Fruit fly (Drosophila melanogaster) whole organism, embryonic: Measurements from ENCODE around the gene CG4452.

ENCODE experiments used
- C15 ChIP-seq: fragments of 200-800 bp; sonication (Bioruptor generic); IDR thresholded peaks from 3 replicates; pipeline ENCODE4 v1.3.6; 2022; ENCODE audit warnings: missing biosample characterization, missing genetic modification characterization
- CG10565 ChIP-seq: fragments of 200-800 bp; sonication (Bioruptor generic); optimal IDR thresholded peaks from 3 replicates; lab custom pipeline; 2016; ENCODE audit warnings: missing biosample characterization, mild to moderate bottlenecking, missing genetic modification characterization
- CG11093 ChIP-seq: fragments of 200-800 bp; sonication (Bioruptor generic); IDR thresholded peaks from 3 replicates; pipeline ENCODE4 v1.3.6; 2022; ENCODE audit warnings: missing biosample characterization, missing genetic modification characterization
- CG11723 ChIP-seq: fragments of 200-800 bp; sonication (Bioruptor generic); optimal IDR thresholded peaks from 2 replicates; lab custom pipeline; 2017; ENCODE audit warnings: missing biosample characterization, mild to moderate bottlenecking, missing genetic modification characterization
- CG1233 ChIP-seq: fragments of 200-800 bp; sonication (Bioruptor generic); optimal IDR thresholded peaks from 4 replicates; lab custom pipeline; 2018; ENCODE audit warnings: missing biosample characterization, mild to moderate bottlenecking, missing genetic modification characterization
- CG15011 ChIP-seq: fragments of 200-800 bp; sonication (Bioruptor generic); optimal IDR thresholded peaks from 3 replicates; lab custom pipeline; 2018; ENCODE audit warnings: missing biosample characterization, mild to moderate bottlenecking, missing genetic modification characterization
- CG15601 ChIP-seq: fragments of 200-800 bp; sonication (Bioruptor generic); optimal IDR thresholded peaks from 3 replicates; lab custom pipeline; 2019; ENCODE audit warnings: missing biosample characterization, mild to moderate bottlenecking, missing genetic modification characterization, moderate library complexity
- CG17359 ChIP-seq: fragments of 200-800 bp; sonication (Bioruptor generic); optimal IDR thresholded peaks from 3 replicates; lab custom pipeline; 2018; ENCODE audit warnings: missing biosample characterization, mild to moderate bottlenecking, missing genetic modification characterization, moderate library complexity
- CG2678 ChIP-seq: fragments of 200-800 bp; sonication (Bioruptor generic); optimal IDR thresholded peaks from 3 replicates; lab custom pipeline; 2019; ENCODE audit warnings: missing biosample characterization, mild to moderate bottlenecking, missing genetic modification characterization, moderate library complexity
- CG2712 ChIP-seq: fragments of 200-800 bp; optimal IDR thresholded peaks from 3 replicates; lab custom pipeline; 2019; ENCODE audit warnings: missing biosample characterization, mild to moderate bottlenecking, missing genetic modification characterization, moderate library complexity
- CG30431 ChIP-seq: fragments of 200-800 bp; sonication (Bioruptor generic); optimal IDR thresholded peaks from 2 replicates; lab custom pipeline; 2017; ENCODE audit warnings: missing biosample characterization, missing genetic modification characterization
- CG3163 ChIP-seq: fragments of 200-800 bp; sonication (Bioruptor generic); optimal IDR thresholded peaks from 3 replicates; lab custom pipeline; 2016; ENCODE audit warnings: missing biosample characterization, missing genetic modification characterization
- CG3407 ChIP-seq: fragments of 200-800 bp; sonication (Bioruptor generic); optimal IDR thresholded peaks from 2 replicates; lab custom pipeline; 2018; ENCODE audit warnings: missing biosample characterization, mild to moderate bottlenecking, missing genetic modification characterization
- CG4707 ChIP-seq: fragments of 200-800 bp; sonication (Bioruptor generic); optimal IDR thresholded peaks from 2 replicates; lab custom pipeline; 2018; ENCODE audit warnings: missing biosample characterization, mild to moderate bottlenecking, missing genetic modification characterization, moderate library complexity
- CG6654 ChIP-seq: fragments of 200-800 bp; sonication (Bioruptor generic); optimal IDR thresholded peaks from 2 replicates; lab custom pipeline; 2017; ENCODE audit warnings: missing biosample characterization, mild to moderate bottlenecking, missing genetic modification characterization
- CG7556 ChIP-seq: fragments of 200-800 bp; sonication (Bioruptor generic); optimal IDR thresholded peaks from 2 replicates; lab custom pipeline; 2017; ENCODE audit warnings: missing biosample characterization, mild to moderate bottlenecking, missing genetic modification characterization
- CG7963 ChIP-seq: fragments of 200-800 bp; sonication (Bioruptor generic); IDR thresholded peaks from 3 replicates; pipeline ENCODE4 v1.3.6; 2022; ENCODE audit warnings: missing biosample characterization, missing genetic modification characterization; ENCODE audit not compliant: partially characterized antibody
- CG8281 ChIP-seq: fragments of 200-800 bp; sonication (Bioruptor generic); optimal IDR thresholded peaks from 2 replicates; lab custom pipeline; 2018; ENCODE audit warnings: missing biosample characterization, mild to moderate bottlenecking, missing genetic modification characterization, moderate library complexity
- CG8944 ChIP-seq: fragments of 200-800 bp; sonication (Bioruptor generic); optimal IDR thresholded peaks from 3 replicates; lab custom pipeline; 2016; ENCODE audit warnings: missing biosample characterization, missing genetic modification characterization
- CTCF ChIP-seq: fragments of 200-800 bp; sonication (Bioruptor generic); optimal IDR thresholded peaks from 2 replicates; lab custom pipeline; 2017; ENCODE audit warnings: missing biosample characterization, mild to moderate bottlenecking, missing genetic modification characterization, moderate library complexity
- D ChIP-seq, 2 experiments: fragments of 200-800 bp in 1 of 2; fragments of >200 bp in 1 of 2; sonication (Bioruptor generic) in 1 of 2; optimal IDR thresholded peaks; 2 replicates in 1 of 2; 3 replicates in 1 of 2; lab custom pipeline; 2017; ENCODE audit warnings: mild to moderate bottlenecking in 1 of 2, missing biosample characterization in 1 of 2, missing genetic modification characterization in 1 of 2, missing genetic modification reagents in 1 of 2
- Dref ChIP-seq: fragments of 200-800 bp; sonication (Bioruptor generic); IDR thresholded peaks from 2 replicates; pipeline ENCODE4 v1.3.6; 2022; ENCODE audit warnings: missing biosample characterization, missing genetic modification characterization
- Elba2 ChIP-seq: fragments of 200-800 bp; sonication (Bioruptor generic); optimal IDR thresholded peaks from 3 replicates; lab custom pipeline; 2016; ENCODE audit warnings: missing biosample characterization, missing genetic modification characterization
- Fer2 ChIP-seq: fragments of 200-800 bp; sonication (Bioruptor generic); optimal IDR thresholded peaks from 2 replicates; lab custom pipeline; 2018; ENCODE audit warnings: missing biosample characterization, mild to moderate bottlenecking, missing genetic modification characterization, moderate library complexity
- Lim3 ChIP-seq: fragments of 200-800 bp; sonication (Bioruptor generic); IDR thresholded peaks from 2 replicates; pipeline ENCODE4 v1.3.6; 2022; ENCODE audit warnings: missing biosample characterization, missing genetic modification characterization
- MBD-R2 ChIP-seq: fragments of 200-800 bp; sonication (Bioruptor generic); IDR thresholded peaks from 2 replicates; pipeline ENCODE4 v1.3.6; 2022; ENCODE audit warnings: missing biosample characterization, missing genetic modification characterization
- MESR4 ChIP-seq: fragments of 200-800 bp; sonication (Bioruptor generic); optimal IDR thresholded peaks from 2 replicates; lab custom pipeline; 2018; ENCODE audit warnings: missing biosample characterization, mild to moderate bottlenecking, missing genetic modification characterization, moderate library complexity
- Mrtf ChIP-seq: fragments of 200-800 bp; sonication (Bioruptor generic); IDR thresholded peaks from 3 replicates; pipeline ENCODE4 v1.3.6; 2022; ENCODE audit warnings: missing biosample characterization, missing genetic modification characterization
- Poxn ChIP-seq: fragments of 200-800 bp; sonication (Bioruptor generic); IDR thresholded peaks from 2 replicates; pipeline ENCODE4 v1.3.6; 2022; ENCODE audit warnings: missing biosample characterization, missing genetic modification characterization
- Ravus ChIP-seq: fragments of 200-800 bp; sonication (Bioruptor generic); IDR thresholded peaks from 2 replicates; pipeline ENCODE4 v1.3.6; 2022; ENCODE audit warnings: missing biosample characterization, missing genetic modification characterization
- Sox100B ChIP-seq: fragments of 200-800 bp; sonication (Bioruptor generic); optimal IDR thresholded peaks from 3 replicates; lab custom pipeline; 2018; ENCODE audit warnings: missing biosample characterization, mild to moderate bottlenecking, missing genetic modification characterization
- Spps ChIP-seq: fragments of 200-800 bp; sonication (Bioruptor generic); optimal IDR thresholded peaks from 2 replicates; lab custom pipeline; 2018; ENCODE audit warnings: missing biosample characterization, mild to moderate bottlenecking, missing genetic modification characterization
- ap ChIP-seq: fragments of 200-800 bp; sonication (Bioruptor generic); IDR thresholded peaks from 2 replicates; pipeline ENCODE4 v1.3.6; 2022; ENCODE audit warnings: missing biosample characterization, missing genetic modification characterization
- ash1 ChIP-seq: fragments of 200-800 bp; sonication (Bioruptor generic); optimal IDR thresholded peaks from 2 replicates; lab custom pipeline; 2018; ENCODE audit warnings: missing biosample characterization, mild to moderate bottlenecking, missing genetic modification characterization
- bowl ChIP-seq: fragments of 200-800 bp; sonication (Bioruptor generic); IDR thresholded peaks from 2 replicates; pipeline ENCODE4 v1.3.6; 2022; ENCODE audit warnings: missing biosample characterization, missing genetic modification characterization
- disco-r ChIP-seq: fragments of 200-800 bp; sonication (Bioruptor generic); optimal IDR thresholded peaks from 2 replicates; lab custom pipeline; 2016; ENCODE audit warnings: missing biosample characterization, missing genetic modification characterization
- gfzf ChIP-seq: fragments of 200-800 bp; sonication (Bioruptor generic); optimal IDR thresholded peaks from 2 replicates; lab custom pipeline; 2016; ENCODE audit warnings: missing biosample characterization, mild to moderate bottlenecking, missing genetic modification characterization, moderate library complexity
- gro ChIP-seq: fragments of 200-800 bp; sonication (Bioruptor generic); optimal IDR thresholded peaks from 2 replicates; lab custom pipeline; 2016; ENCODE audit warnings: missing biosample characterization, missing genetic modification characterization
- ham ChIP-seq: fragments of 200-800 bp; sonication (Bioruptor generic); IDR thresholded peaks from 2 replicates; pipeline ENCODE4 v1.3.6; 2022; ENCODE audit warnings: missing biosample characterization, missing genetic modification characterization
- lov ChIP-seq, 2 experiments: fragments of 200-800 bp in 1 of 2; fragments of >200 bp in 1 of 2; sonication (Bioruptor generic) in 1 of 2; IDR thresholded peaks in 1 of 2; optimal IDR thresholded peaks in 1 of 2; 2 replicates in 1 of 2; 3 replicates in 1 of 2; pipeline versions ENCODE4 v1.3.6 to Lab custom; 2017 to 2022; ENCODE audit warnings: missing biosample characterization in 1 of 2, missing genetic modification characterization in 1 of 2
- oc ChIP-seq: fragments of 200-800 bp; sonication (Bioruptor generic); optimal IDR thresholded peaks from 2 replicates; lab custom pipeline; 2018; ENCODE audit warnings: missing biosample characterization, mild to moderate bottlenecking, missing genetic modification characterization, moderate library complexity
- odd ChIP-seq: fragments of 200-800 bp; sonication (Bioruptor generic); optimal IDR thresholded peaks from 2 replicates; lab custom pipeline; 2017; ENCODE audit warnings: missing biosample characterization, mild to moderate bottlenecking, missing genetic modification characterization
- onecut ChIP-seq: fragments of 200-800 bp; sonication (Bioruptor generic); IDR thresholded peaks from 2 replicates; pipeline ENCODE4 v1.3.6; 2022; ENCODE audit warnings: missing biosample characterization, missing genetic modification characterization
- pum ChIP-seq: fragments of 200-800 bp; sonication (Bioruptor generic); optimal IDR thresholded peaks from 2 replicates; lab custom pipeline; 2016; ENCODE audit warnings: missing biosample characterization, missing genetic modification characterization
- ranshi ChIP-seq: fragments of 200-800 bp; sonication (Bioruptor generic); IDR thresholded peaks from 2 replicates; pipeline ENCODE4 v1.3.6; 2022; ENCODE audit warnings: missing biosample characterization, missing genetic modification characterization
- ro ChIP-seq: fragments of 200-800 bp; sonication (Bioruptor generic); IDR thresholded peaks from 2 replicates; pipeline ENCODE4 v1.3.6; 2022; ENCODE audit warnings: missing biosample characterization, missing genetic modification characterization
- shn ChIP-seq: fragments of 200-800 bp; sonication (Bioruptor generic); optimal IDR thresholded peaks from 3 replicates; lab custom pipeline; 2016; ENCODE audit warnings: missing biosample characterization, missing genetic modification characterization
- tap ChIP-seq: fragments of 200-800 bp; optimal IDR thresholded peaks from 3 replicates; lab custom pipeline; 2019; ENCODE audit warnings: missing biosample characterization, mild to moderate bottlenecking, missing genetic modification characterization, moderate library complexity
- wek ChIP-seq: fragments of 200-800 bp; sonication (Bioruptor generic); optimal IDR thresholded peaks from 3 replicates; lab custom pipeline; 2018; ENCODE audit warnings: missing biosample characterization, mild to moderate bottlenecking, missing genetic modification characterization, moderate library complexity
- zen2 ChIP-seq: fragments of 200-800 bp; sonication (Bioruptor generic); IDR thresholded peaks from 3 replicates; pipeline ENCODE4 v1.3.6; 2022; ENCODE audit warnings: missing biosample characterization, missing genetic modification characterization; ENCODE audit not compliant: partially characterized antibody

Gene CG4452

dm6 chr3L:9399013-9399750 lies 32.0 kb downstream of the CG4452 start, which contains the start of gene CG4080 (continued):
- TF ChIP-seq zen2 = no peak; the same call in 2 of the 3 replicates
- no peak for TF ChIP-seq shn (GFP tag; lab: Kevin White, UChicago)
- TF ChIP-seq oc (tag; lab: Kevin White, UChicago) = no peak
- no peak for TF ChIP-seq ro (GFP tag; lab: Robert Waterston, UW)
- no peak for TF ChIP-seq CTCF (GFP tag; lab: Kevin White, UChicago)
- no peak for TF ChIP-seq D (optimal IDR thresholded peaks at IDR 0.05; lab: Kevin White, UChicago)
- TF ChIP-seq D (GFP tag; optimal IDR thresholded peaks at IDR 0.05; lab: Kevin White, UChicago) = no peak
- TF ChIP-seq bowl (GFP tag; lab: Robert Waterston, UW) = no peak
- TF ChIP-seq Dref (GFP tag; lab: Robert Waterston, UW) = peak; percentile 62
- no peak for TF ChIP-seq CG8281 (tag; lab: Kevin White, UChicago)
- peak; percentile 10 for TF ChIP-seq wek (GFP tag; lab: Kevin White, UChicago)
- TF ChIP-seq CG2678 (tag; lab: Kevin White, UChicago) = peak; percentile 19
- TF ChIP-seq CG10565 (GFP tag; lab: Kevin White, UChicago) = no peak
- TF ChIP-seq CG17359 (tag; lab: Kevin White, UChicago) = no peak
- no peak for TF ChIP-seq Fer2 (tag; lab: Kevin White, UChicago)
- no peak for TF ChIP-seq onecut (GFP tag; lab: Robert Waterston, UW)
- no peak for TF ChIP-seq Spps (tag; lab: Kevin White, UChicago)
- no peak for TF ChIP-seq Mrtf (GFP tag; lab: Robert Waterston, UW)
- TF ChIP-seq Sox100B (GFP tag; lab: Kevin White, UChicago) = no peak
- TF ChIP-seq CG11093 (GFP tag; lab: Robert Waterston, UW) = no peak
- TF ChIP-seq CG7556 (GFP tag; lab: Kevin White, UChicago) = no peak
- no peak for TF ChIP-seq CG3407 (GFP tag; lab: Kevin White, UChicago)
- no peak for TF ChIP-seq Ravus (GFP tag; lab: Robert Waterston, UW)
- no peak for TF ChIP-seq CG8944 (GFP tag; lab: Kevin White, UChicago)
- peak; percentile 89 for TF ChIP-seq MESR4 (GFP tag; lab: Kevin White, UChicago)
- TF ChIP-seq CG15011 = no peak
- no peak for TF ChIP-seq CG1233 (GFP tag; lab: Kevin White, UChicago)
- no peak for TF ChIP-seq ham (GFP tag; lab: Robert Waterston, UW)
- TF ChIP-seq CG7963 (GFP tag; lab: Robert Waterston, UW) = 0 out of 3 replicates have a peak, but pooled peaks have one; percentile 28
- no peak for TF ChIP-seq CG11723 (GFP tag; lab: Kevin White, UChicago)
- no peak for TF ChIP-seq C15 (GFP tag; lab: Robert Waterston, UW)
- TF ChIP-seq gfzf (GFP tag; lab: Kevin White, UChicago) = peak; percentile 90
- TF ChIP-seq CG4707 = no peak
- no peak for TF ChIP-seq CG3163 (GFP tag; lab: Kevin White, UChicago)
- TF ChIP-seq CG2712 (tag; lab: Kevin White, UChicago) = peak; percentile 41
- peak; percentile 8 for TF ChIP-seq disco-r (GFP tag; lab: Kevin White, UChicago)
- no peak for TF ChIP-seq CG30431 (GFP tag; lab: Kevin White, UChicago)
- no peak for TF ChIP-seq ap (GFP tag; lab: Robert Waterston, UW)
- TF ChIP-seq CG15601 (tag; lab: Kevin White, UChicago) = peak; percentile 57
- no peak for TF ChIP-seq tap (tag; lab: Kevin White, UChicago)
- TF ChIP-seq gro (GFP tag; lab: Kevin White, UChicago) = no peak
- no peak for TF ChIP-seq lov (optimal IDR thresholded peaks at IDR 0.05; lab: Kevin White, UChicago)
- TF ChIP-seq lov (GFP tag; IDR thresholded peaks at IDR 0.05; lab: Robert Waterston, UW) = no peak
- no peak for TF ChIP-seq Poxn (GFP tag; lab: Robert Waterston, UW)
- peak; percentile 82; the same call in 1 of the 2 replicates for TF ChIP-seq ranshi (GFP tag; lab: Robert Waterston, UW)
- TF ChIP-seq pum = no peak
- no peak for TF ChIP-seq Lim3
- TF ChIP-seq MBD-R2 (GFP tag; lab: Robert Waterston, UW) = peak; percentile 25
- no peak for TF ChIP-seq odd (GFP tag; lab: Kevin White, UChicago)
- TF ChIP-seq CG6654 (GFP tag; lab: Kevin White, UChicago) = no peak
- no peak for TF ChIP-seq Elba2 (GFP tag; lab: Kevin White, UChicago)
- no peak for TF ChIP-seq ash1 (GFP tag; lab: Kevin White, UChicago)
